Worm (Caenorhabditis elegans) whole organism, young adult: ENCODE measurements around the gene fbxa-148.
A peak's percentile ranks its signal among the peaks of the same experiment; 100 is the strongest.

Experiments
- B0019.2 ChIP-seq: fragments of 200-800 bp; sonication (Bioruptor generic); conservative IDR thresholded peaks from 2 replicates; pipeline ENCODE4 v1.3.6; 2022; ENCODE audit warnings: missing genetic modification reagents, missing genetic modification characterization, missing compliant biosample characterization
- F22D6.2 ChIP-seq: sonication (generic microtip); optimal IDR thresholded peaks from 2 replicates; lab custom pipeline; 2016; ENCODE audit warnings: mild to moderate bottlenecking, missing genetic modification characterization, missing compliant biosample characterization
- F33H1.4 ChIP-seq: fragments of 200-800 bp; sonication (Bioruptor generic); IDR thresholded peaks from 2 replicates; pipeline ENCODE4 v1.3.6; 2022; ENCODE audit warnings: missing genetic modification reagents, missing genetic modification characterization, missing compliant biosample characterization
- F37B4.10 ChIP-seq: fragments of 200-800 bp; sonication (Bioruptor generic); IDR thresholded peaks from 2 replicates; pipeline ENCODE4 v1.3.6; 2022; ENCODE audit warnings: missing genetic modification characterization, missing compliant biosample characterization
- F57A8.1 ChIP-seq: fragments of 200-800 bp; sonication (Bioruptor generic); optimal IDR thresholded peaks from 2 replicates; lab custom pipeline; 2018; ENCODE audit warnings: mild to moderate bottlenecking, missing genetic modification characterization, moderate library complexity, missing compliant biosample characterization
- K12H6.12 ChIP-seq: fragments of 200-800 bp; sonication (Bioruptor generic); optimal IDR thresholded peaks from 2 replicates; lab custom pipeline; 2018; ENCODE audit warnings: mild to moderate bottlenecking, missing genetic modification characterization, missing compliant biosample characterization
- Y53F4B.3 ChIP-seq: fragments of 200-800 bp; sonication (Bioruptor generic); IDR thresholded peaks from 2 replicates; pipeline ENCODE4 v1.3.6; 2022; ENCODE audit warnings: missing genetic modification reagents, missing genetic modification characterization, missing compliant biosample characterization
- Y56A3A.18 ChIP-seq: fragments of 200-800 bp; sonication (Bioruptor generic); IDR thresholded peaks from 2 replicates; pipeline ENCODE4 v1.3.6; 2022; ENCODE audit warnings: missing genetic modification reagents, missing genetic modification characterization, missing compliant biosample characterization
- Y67H2A.10 ChIP-seq: fragments of 200-800 bp; sonication (Bioruptor generic); conservative IDR thresholded peaks from 2 replicates; pipeline ENCODE4 v1.3.6; 2022; ENCODE audit warnings: missing genetic modification reagents, missing genetic modification characterization, missing compliant biosample characterization
- Y95B8A.8 ChIP-seq: fragments of 200-800 bp; sonication (Bioruptor generic); IDR thresholded peaks from 2 replicates; pipeline ENCODE4 v1.3.6; 2022; ENCODE audit warnings: missing genetic modification reagents, missing genetic modification characterization, missing compliant biosample characterization
- akir-1 ChIP-seq: fragments of 200-800 bp; sonication (Bioruptor generic); optimal IDR thresholded peaks from 2 replicates; lab custom pipeline; 2018; ENCODE audit warnings: mild to moderate bottlenecking, missing genetic modification characterization, moderate library complexity, missing compliant biosample characterization
- atf-7 ChIP-seq: sonication (generic microtip); optimal IDR thresholded peaks from 2 replicates; lab custom pipeline; 2017; ENCODE audit warnings: mild to moderate bottlenecking, missing genetic modification characterization, missing compliant biosample characterization
- bed-2 ChIP-seq: fragments of 200-800 bp; sonication (Bioruptor generic); IDR thresholded peaks from 2 replicates; pipeline ENCODE4 v1.3.6; 2022; ENCODE audit warnings: missing genetic modification reagents, missing genetic modification characterization, missing compliant biosample characterization
- ceh-27 ChIP-seq: fragments of 200-800 bp; sonication (Bioruptor generic); optimal IDR thresholded peaks from 2 replicates; lab custom pipeline; 2018; ENCODE audit warnings: mild to moderate bottlenecking, missing genetic modification characterization, moderate library complexity, missing compliant biosample characterization
- ceh-79 ChIP-seq: sonication (generic microtip); optimal IDR thresholded peaks from 2 replicates; lab custom pipeline; 2017; ENCODE audit warnings: mild to moderate bottlenecking, missing genetic modification characterization, missing compliant biosample characterization
- egl-18 ChIP-seq: fragments of 200-800 bp; sonication (Bioruptor generic); IDR thresholded peaks from 2 replicates; pipeline ENCODE4 v1.3.6; 2022; ENCODE audit warnings: missing genetic modification reagents, missing genetic modification characterization, missing compliant biosample characterization
- egl-44 ChIP-seq: fragments of 200-800 bp; sonication (Bioruptor generic); IDR thresholded peaks from 2 replicates; pipeline ENCODE4 v1.3.6; 2022; ENCODE audit warnings: missing genetic modification reagents, missing genetic modification characterization, missing compliant biosample characterization
- gei-17 ChIP-seq: fragments of 200-800 bp; sonication (Bioruptor generic); optimal IDR thresholded peaks from 2 replicates; lab custom pipeline; 2018; ENCODE audit warnings: mild to moderate bottlenecking, missing genetic modification characterization, missing compliant biosample characterization
- hmg-1.2 ChIP-seq: fragments of 200-800 bp; sonication (Bioruptor generic); IDR thresholded peaks from 2 replicates; pipeline ENCODE4 v1.3.6; 2022; ENCODE audit warnings: missing genetic modification reagents, missing genetic modification characterization, missing compliant biosample characterization
- let-526 ChIP-seq: fragments of 200-800 bp; sonication (Bioruptor generic); IDR thresholded peaks from 2 replicates; pipeline ENCODE4 v1.3.6; 2022; ENCODE audit warnings: missing genetic modification reagents, missing genetic modification characterization, missing compliant biosample characterization
- lin-35 ChIP-seq, 3 experiments: fragments of 150-350 bp in 2 of 3; sonication (generic microtip) in 1 of 3; optimal IDR thresholded peaks; 2 replicates each; lab custom pipeline; 2014 to 2018; ENCODE audit warnings: missing biosample characterization in 3 of 3, missing genetic modification characterization in 3 of 3, missing genetic modification reagents in 3 of 3
- lsl-1 ChIP-seq: fragments of 200-800 bp; sonication (Bioruptor generic); optimal IDR thresholded peaks from 2 replicates; lab custom pipeline; 2018; ENCODE audit warnings: mild to moderate bottlenecking, missing genetic modification characterization, moderate library complexity, missing compliant biosample characterization
- madf-3 ChIP-seq: fragments of 200-800 bp; sonication (Bioruptor generic); IDR thresholded peaks from 2 replicates; pipeline ENCODE4 v1.3.6; 2022; ENCODE audit warnings: missing genetic modification reagents, missing genetic modification characterization, missing compliant biosample characterization
- mcd-1 ChIP-seq: fragments of 200-800 bp; sonication (Bioruptor generic); IDR thresholded peaks from 2 replicates; pipeline ENCODE4 v1.3.6; 2022; ENCODE audit warnings: missing genetic modification reagents, missing genetic modification characterization, missing compliant biosample characterization
- nfya-1 ChIP-seq: sonication (generic microtip); optimal IDR thresholded peaks from 2 replicates; lab custom pipeline; 2017; ENCODE audit warnings: antibody characterized with exemption, missing compliant biosample characterization, missing genetic modification characterization, borderline replicate concordance; ENCODE audit not compliant: insufficient read depth
- nhr-80 ChIP-seq: sonication (generic microtip); optimal IDR thresholded peaks from 2 replicates; lab custom pipeline; 2016; ENCODE audit warnings: missing genetic modification characterization, missing compliant biosample characterization
- nhr-90 ChIP-seq: sonication (generic microtip); optimal IDR thresholded peaks from 2 replicates; lab custom pipeline; 2016; ENCODE audit warnings: missing genotype, mild to moderate bottlenecking, missing genetic modification characterization, missing compliant biosample characterization
- rcor-1 ChIP-seq: fragments of 200-800 bp; sonication (Bioruptor generic); IDR thresholded peaks from 2 replicates; pipeline ENCODE4 v1.3.6; 2022; ENCODE audit warnings: missing genetic modification reagents, missing genetic modification characterization, missing compliant biosample characterization
- snpc-1.1 ChIP-seq: sonication (generic microtip); optimal IDR thresholded peaks from 2 replicates; lab custom pipeline; 2017; ENCODE audit warnings: missing genetic modification characterization, mild to moderate bottlenecking, missing compliant biosample characterization, antibody characterized with exemption, moderate library complexity, missing genotype, missing genetic modification reagents; ENCODE audit not compliant: insufficient read depth
- snpc-1.3 ChIP-seq: sonication (generic microtip); optimal IDR thresholded peaks from 2 replicates; lab custom pipeline; 2017; ENCODE audit warnings: missing genetic modification characterization, mild to moderate bottlenecking, missing compliant biosample characterization, antibody characterized with exemption, moderate library complexity, missing genotype, missing genetic modification reagents; ENCODE audit not compliant: insufficient read depth
- tbx-9 ChIP-seq: sonication (generic microtip); optimal IDR thresholded peaks from 2 replicates; lab custom pipeline; 2016; ENCODE audit warnings: borderline replicate concordance, missing genetic modification characterization, inconsistent platforms, missing compliant biosample characterization
- unc-62 ChIP-seq: fragments of 150-350 bp; optimal IDR thresholded peaks from 2 replicates; lab custom pipeline; 2014; ENCODE audit warnings: missing biosample characterization, missing genetic modification reagents, missing genetic modification characterization
- ztf-25 ChIP-seq: fragments of 200-800 bp; sonication (Bioruptor generic); IDR thresholded peaks from 2 replicates; pipeline ENCODE4 v1.3.6; 2022; ENCODE audit warnings: missing genetic modification reagents, missing genetic modification characterization, missing compliant biosample characterization

fbxa-148 gene

DNA sequence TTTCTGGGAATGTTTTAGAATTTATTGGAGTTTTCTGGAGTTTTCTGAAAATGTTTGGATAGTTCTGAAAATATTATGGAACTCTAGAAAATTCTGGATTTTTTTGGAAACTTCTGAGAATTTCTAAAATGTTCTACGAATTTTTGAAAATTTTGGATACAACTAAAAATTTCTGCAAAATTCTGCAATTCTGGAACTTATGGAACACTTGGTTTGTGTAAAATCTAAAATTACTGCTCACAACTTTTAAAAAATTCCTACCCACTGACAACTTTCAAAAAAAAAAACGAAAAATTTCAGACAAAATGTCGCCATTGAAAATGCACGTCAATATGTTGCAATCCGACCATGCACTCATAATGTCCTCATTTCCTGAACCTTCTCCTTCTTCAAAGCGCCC is 34.2 kb upstream of the fbxa-148 start, which contains the start of gene nhr-262:
Gene nhr-262, plus strand, starts transcription at position 301 of the 400 bp plus-strand sequence.
- TF ChIP-seq F37B4.10 (GFP tag; lab: Robert Waterston, UW): no peak
- TF ChIP-seq atf-7 (tag; lab: Kevin White, UChicago): no peak
- TF ChIP-seq B0019.2 (GFP tag; lab: Robert Waterston, UW): no peak
- TF ChIP-seq madf-3 (GFP tag; lab: Robert Waterston, UW): no peak

DNA sequence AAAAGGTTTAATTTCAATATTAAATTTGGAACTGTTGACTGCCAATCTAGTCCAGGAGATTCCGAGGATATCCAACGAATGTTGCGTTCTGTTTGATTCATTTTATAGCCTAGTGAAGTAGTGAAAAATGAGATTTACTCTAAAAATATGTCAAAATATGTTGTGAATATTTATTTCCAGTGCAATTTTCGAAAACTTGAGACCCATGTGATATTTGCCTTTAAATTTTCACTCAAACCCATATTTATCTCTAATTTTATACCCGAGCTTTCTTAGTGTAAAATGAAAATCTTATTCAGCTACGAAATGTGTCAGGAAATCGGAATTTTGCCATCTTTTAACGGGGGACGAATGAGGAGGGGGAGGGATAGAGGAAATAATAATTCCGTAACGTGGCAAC is 29.0 kb upstream of the fbxa-148 start, which contains the start of gene F09C6.16:
Gene F09C6.16, minus strand, starts transcription at position 101 of the 400 bp plus-strand sequence.
- TF ChIP-seq K12H6.12 (no peak), mcd-1 (GFP tag; lab: Robert Waterston, UW) (no peak), ceh-79 (no peak), ceh-27 (GFP tag; lab: Kevin White, UChicago) (no peak), ztf-25 (GFP tag; lab: Robert Waterston, UW) (no peak), Y56A3A.18 (GFP tag; lab: Robert Waterston, UW) (no peak), atf-7 (tag; lab: Kevin White, UChicago) (no peak), lsl-1 (GFP tag; lab: Kevin White, UChicago) (no peak), let-526 (GFP tag; lab: Robert Waterston, UW) (no peak), Y67H2A.10 (GFP tag; lab: Robert Waterston, UW) (no peak), F57A8.1 (GFP tag; lab: Kevin White, UChicago) (no peak), lin-35 (GFP tag; optimal IDR thresholded peaks at IDR 0.05; lab: Kevin White, UChicago) (no peak), F22D6.2 (no peak), F33H1.4 (GFP tag; lab: Robert Waterston, UW) (no peak), Y95B8A.8 (GFP tag; lab: Robert Waterston, UW) (no peak), madf-3 (GFP tag; lab: Robert Waterston, UW) (no peak)

DNA sequence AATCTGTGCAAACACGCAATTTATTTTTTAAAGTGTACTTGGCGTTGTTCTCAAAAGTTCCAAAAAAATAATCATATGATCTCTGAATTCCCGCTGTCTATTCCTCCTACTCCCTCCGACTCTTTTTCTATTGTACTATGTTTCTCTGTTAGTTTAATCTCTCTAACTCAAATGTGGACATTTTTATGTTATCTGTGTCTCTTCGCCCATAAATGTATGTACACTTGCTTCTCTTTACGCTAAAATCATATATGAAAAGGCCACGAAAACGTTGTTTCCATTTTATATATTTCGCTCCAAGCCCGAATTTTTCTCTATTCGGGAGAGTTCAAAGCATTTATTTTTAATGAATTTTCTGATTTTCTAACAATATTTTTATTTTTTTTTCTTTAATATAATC is 28.0 kb upstream of the fbxa-148 start:
- TF ChIP-seq hmg-1.2 (peak; percentile 12; the same call in 1 of the 2 replicates), akir-1 (GFP tag; lab: Kevin White, UChicago) (no peak)

DNA sequence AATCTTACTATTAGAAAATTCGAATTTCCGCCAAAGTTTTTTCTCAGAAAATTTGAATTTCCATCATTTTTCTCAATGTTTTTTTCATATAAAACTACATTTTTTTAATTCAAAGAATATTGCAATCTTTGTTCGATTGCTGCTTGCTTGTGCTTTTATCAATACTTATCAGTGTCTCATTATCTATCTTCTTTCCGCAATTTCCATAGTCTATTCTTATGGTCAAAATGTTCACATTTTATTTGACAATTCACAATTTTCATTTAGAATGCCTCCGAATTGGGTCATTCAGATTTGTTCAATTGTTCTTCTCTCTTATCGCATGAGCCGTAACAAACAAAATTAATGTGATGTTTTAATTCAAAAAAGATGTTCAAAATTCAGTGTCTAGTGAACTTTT is 27.5 kb upstream of the fbxa-148 start:
- TF ChIP-seq nhr-80 (tag; lab: Kevin White, UChicago) (peak; percentile 36), snpc-1.1 (tag; lab: Kevin White, UChicago) (no peak)

DNA sequence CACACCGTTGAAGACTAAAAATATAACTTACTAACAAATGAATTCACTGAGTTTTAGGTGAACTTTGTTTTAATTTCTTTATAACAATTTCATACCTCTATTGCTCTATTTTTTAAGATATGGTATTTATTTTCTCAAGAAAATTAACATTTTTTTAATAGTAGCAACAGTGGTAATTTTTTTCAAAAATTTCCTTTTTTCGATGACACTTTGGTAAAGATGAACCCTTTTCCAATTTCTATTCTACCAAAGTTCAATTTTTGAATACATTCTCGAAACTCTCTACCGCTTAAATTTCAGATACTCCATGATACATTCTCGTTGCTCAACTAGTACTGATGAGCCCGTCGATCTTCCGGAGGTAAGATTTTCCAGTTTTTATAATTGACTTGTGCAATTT is 26.9 kb upstream of the fbxa-148 start, which contains the start of gene nhr-116:
Gene nhr-116, plus strand, starts transcription at position 301 of the 400 bp plus-strand sequence.
- no peak for TF ChIP-seq gei-17 (GFP tag; lab: Kevin White, UChicago)
- TF ChIP-seq nhr-90 (tag; lab: Kevin White, UChicago): no peak
- no peak for TF ChIP-seq nfya-1 (tag; lab: Kevin White, UChicago)
- TF ChIP-seq Y53F4B.3: no peak
- no peak for TF ChIP-seq tbx-9 (tag; lab: Kevin White, UChicago)
- TF ChIP-seq egl-44 (GFP tag; lab: Robert Waterston, UW): no peak
- TF ChIP-seq rcor-1 (GFP tag; lab: Robert Waterston, UW): no peak
- no peak for TF ChIP-seq bed-2 (GFP tag; lab: Robert Waterston, UW)
- TF ChIP-seq unc-62: no peak
- TF ChIP-seq snpc-1.3 (tag; lab: Kevin White, UChicago): no peak
- TF ChIP-seq egl-18 (GFP tag; lab: Robert Waterston, UW): no peak
